Fruit fly (Drosophila melanogaster): ENCODE measurements around the gene CG5412.

- TF ChIP-seq psq (optimal IDR thresholded peaks at IDR 0.05) (no peak), Sin3A (optimal IDR thresholded peaks at IDR 0.05) (no peak), Myc (optimal IDR thresholded peaks at IDR 0.05) (no peak), h (optimal IDR thresholded peaks at IDR 0.05) (no peak), insv (optimal IDR thresholded peaks at IDR 0.05) (no peak), ttk (optimal IDR thresholded peaks at IDR 0.05) (no peak)
Observed at dm6 chr3R:20542283-20543144, 34.3 kb upstream of the CG5412 start.
